Fruit fly (Drosophila melanogaster) whole organism, embryonic: ENCODE data around the gene CG4972.

Source experiments
- Aef1 ChIP-seq: fragments of 200-800 bp; sonication (Bioruptor generic); IDR thresholded peaks from 3 replicates; pipeline ENCODE4 v1.3.6; 2022; ENCODE audit warnings: missing biosample characterization, missing genetic modification characterization
- CG10565 ChIP-seq: fragments of 200-800 bp; sonication (Bioruptor generic); optimal IDR thresholded peaks from 3 replicates; lab custom pipeline; 2016; ENCODE audit warnings: missing biosample characterization, mild to moderate bottlenecking, missing genetic modification characterization
- CG10654 ChIP-seq: fragments of 200-800 bp; sonication (Bioruptor generic); optimal IDR thresholded peaks from 2 replicates; lab custom pipeline; 2016; ENCODE audit warnings: missing biosample characterization, missing genetic modification characterization
- CG11504 ChIP-seq: fragments of 200-800 bp; sonication (Bioruptor generic); optimal IDR thresholded peaks from 3 replicates; lab custom pipeline; 2019; ENCODE audit warnings: missing biosample characterization, mild to moderate bottlenecking, missing genetic modification characterization, moderate library complexity
- CG12299 ChIP-seq: fragments of 200-800 bp; sonication (Bioruptor generic); optimal IDR thresholded peaks from 2 replicates; lab custom pipeline; 2018; ENCODE audit warnings: missing biosample characterization, mild to moderate bottlenecking, missing genetic modification characterization
- CG13624 ChIP-seq: fragments of 200-800 bp; sonication (Bioruptor generic); optimal IDR thresholded peaks from 2 replicates; lab custom pipeline; 2016; ENCODE audit warnings: missing biosample characterization, missing genetic modification characterization
- CG14860 ChIP-seq: fragments of 200-800 bp; sonication (Bioruptor generic); IDR thresholded peaks from 3 replicates; pipeline ENCODE4 v1.3.6; 2022; ENCODE audit warnings: missing biosample characterization, missing genetic modification characterization; ENCODE audit not compliant: partially characterized antibody
- CG15514 ChIP-seq: fragments of 200-800 bp; sonication (Bioruptor generic); optimal IDR thresholded peaks from 3 replicates; lab custom pipeline; 2017; ENCODE audit warnings: missing biosample characterization, missing genetic modification characterization, mild to moderate bottlenecking, moderate library complexity, missing genetic modification reagents
- CG17359 ChIP-seq: fragments of 200-800 bp; sonication (Bioruptor generic); optimal IDR thresholded peaks from 3 replicates; lab custom pipeline; 2018; ENCODE audit warnings: missing biosample characterization, mild to moderate bottlenecking, missing genetic modification characterization, moderate library complexity
- CG2129 ChIP-seq: fragments of 200-800 bp; sonication (Bioruptor generic); IDR thresholded peaks from 2 replicates; pipeline ENCODE4 v1.3.6; 2022; ENCODE audit warnings: missing biosample characterization, missing genetic modification characterization; ENCODE audit not compliant: partially characterized antibody
- CG2199 ChIP-seq: fragments of 200-800 bp; sonication (Bioruptor generic); IDR thresholded peaks from 3 replicates; pipeline ENCODE4 v1.3.6; 2022; ENCODE audit warnings: missing biosample characterization, missing genetic modification characterization
- CG2678 ChIP-seq: fragments of 200-800 bp; sonication (Bioruptor generic); optimal IDR thresholded peaks from 3 replicates; lab custom pipeline; 2019; ENCODE audit warnings: missing biosample characterization, mild to moderate bottlenecking, missing genetic modification characterization, moderate library complexity
- CG31388 ChIP-seq: fragments of 200-800 bp; sonication (Bioruptor generic); optimal IDR thresholded peaks from 2 replicates; lab custom pipeline; 2016; ENCODE audit warnings: missing biosample characterization, missing genetic modification characterization
- CG32767 ChIP-seq: fragments of 200-800 bp; sonication (Bioruptor generic); IDR thresholded peaks from 2 replicates; pipeline ENCODE4 v1.3.6; 2022; ENCODE audit warnings: missing biosample characterization, missing genetic modification characterization
- CG34376 ChIP-seq: fragments of 200-800 bp; sonication (Bioruptor generic); optimal IDR thresholded peaks from 2 replicates; lab custom pipeline; 2018; ENCODE audit warnings: missing biosample characterization, mild to moderate bottlenecking, missing genetic modification characterization
- CG42726 ChIP-seq: fragments of 200-800 bp; sonication (Bioruptor generic); IDR thresholded peaks from 2 replicates; pipeline ENCODE4 v1.3.6; 2022; ENCODE audit warnings: missing biosample characterization, missing genetic modification characterization; ENCODE audit not compliant: partially characterized antibody
- CG4360 ChIP-seq: fragments of 200-800 bp; sonication (Bioruptor generic); IDR thresholded peaks from 2 replicates; pipeline ENCODE4 v1.3.6; 2022; ENCODE audit warnings: missing biosample characterization, missing genetic modification characterization
- CG6254 ChIP-seq: fragments of 200-800 bp; sonication (Bioruptor generic); optimal IDR thresholded peaks from 3 replicates; lab custom pipeline; 2017; ENCODE audit warnings: mild to moderate bottlenecking, missing biosample characterization, missing genetic modification reagents, missing genetic modification characterization
- CG8281 ChIP-seq: fragments of 200-800 bp; sonication (Bioruptor generic); optimal IDR thresholded peaks from 2 replicates; lab custom pipeline; 2018; ENCODE audit warnings: missing biosample characterization, mild to moderate bottlenecking, missing genetic modification characterization, moderate library complexity
- CG9817 ChIP-seq: fragments of 200-800 bp; sonication (Bioruptor generic); optimal IDR thresholded peaks from 2 replicates; lab custom pipeline; 2018; ENCODE audit warnings: missing biosample characterization, mild to moderate bottlenecking, missing genetic modification characterization, moderate library complexity
- Dll ChIP-seq: fragments of 200-800 bp; sonication (Bioruptor generic); IDR thresholded peaks from 4 replicates; pipeline ENCODE4 v1.3.6; 2022; ENCODE audit warnings: missing biosample characterization, missing genetic modification characterization; ENCODE audit not compliant: partially characterized antibody
- Doc3 ChIP-seq: fragments of 200-800 bp; sonication (Bioruptor generic); IDR thresholded peaks from 3 replicates; pipeline ENCODE4 v1.3.6; 2022; ENCODE audit warnings: missing biosample characterization, missing genetic modification characterization; ENCODE audit not compliant: partially characterized antibody
- Dp ChIP-seq: fragments of 200-800 bp; sonication (Bioruptor generic); optimal IDR thresholded peaks from 2 replicates; lab custom pipeline; 2018; ENCODE audit warnings: missing biosample characterization, mild to moderate bottlenecking, missing genetic modification characterization, moderate library complexity
- Fer2 ChIP-seq: fragments of 200-800 bp; sonication (Bioruptor generic); optimal IDR thresholded peaks from 2 replicates; lab custom pipeline; 2018; ENCODE audit warnings: missing biosample characterization, mild to moderate bottlenecking, missing genetic modification characterization, moderate library complexity
- HLH3B ChIP-seq: fragments of 200-800 bp; sonication (Bioruptor generic); IDR thresholded peaks from 2 replicates; pipeline ENCODE4 v1.3.6; 2022; ENCODE audit warnings: missing biosample characterization, missing genetic modification characterization
- Kr ChIP-seq: fragments of 200-800 bp; sonication (Bioruptor generic); optimal IDR thresholded peaks from 2 replicates; lab custom pipeline; 2017; ENCODE audit warnings: missing biosample characterization, mild to moderate bottlenecking, missing genetic modification characterization
- Opbp ChIP-seq: fragments of 200-800 bp; sonication (Bioruptor generic); IDR thresholded peaks from 3 replicates; pipeline ENCODE4 v1.3.6; 2022; ENCODE audit warnings: missing biosample characterization, missing genetic modification characterization; ENCODE audit not compliant: partially characterized antibody
- Taf1 ChIP-seq: fragments of 200-800 bp; sonication (Bioruptor generic); IDR thresholded peaks from 2 replicates; pipeline ENCODE4 v1.3.6; 2022; ENCODE audit warnings: missing biosample characterization, missing genetic modification characterization
- Usf ChIP-seq: fragments of 200-800 bp; sonication (Bioruptor generic); optimal IDR thresholded peaks from 2 replicates; lab custom pipeline; 2017; ENCODE audit warnings: missing genotype, missing biosample characterization, missing genetic modification characterization
- Xbp1 ChIP-seq: fragments of 200-800 bp; sonication (Bioruptor generic); optimal IDR thresholded peaks from 3 replicates; lab custom pipeline; 2016; ENCODE audit warnings: missing biosample characterization, mild to moderate bottlenecking, missing genetic modification characterization
- aop ChIP-seq: fragments of 200-800 bp; sonication (Bioruptor generic); IDR thresholded peaks from 2 replicates; pipeline ENCODE4 v1.3.6; 2022; ENCODE audit warnings: missing biosample characterization, missing genetic modification characterization
- bbx ChIP-seq: fragments of 200-800 bp; sonication (Bioruptor generic); IDR thresholded peaks from 2 replicates; pipeline ENCODE4 v1.3.6; 2022; ENCODE audit warnings: missing biosample characterization, missing genetic modification characterization; ENCODE audit not compliant: partially characterized antibody
- chinmo ChIP-seq: fragments of 200-800 bp; sonication (Bioruptor generic); IDR thresholded peaks from 4 replicates; pipeline ENCODE4 v1.3.6; 2022; ENCODE audit warnings: missing biosample characterization, missing genetic modification characterization; ENCODE audit not compliant: partially characterized antibody
- ewg ChIP-seq: fragments of 200-800 bp; sonication (Bioruptor generic); optimal IDR thresholded peaks from 3 replicates; lab custom pipeline; 2017; ENCODE audit warnings: mild to moderate bottlenecking, missing biosample characterization, missing genetic modification reagents, missing genetic modification characterization
- fd3F ChIP-seq: fragments of 200-800 bp; sonication (Bioruptor generic); optimal IDR thresholded peaks from 2 replicates; lab custom pipeline; 2018; ENCODE audit warnings: missing biosample characterization, mild to moderate bottlenecking, missing genetic modification characterization, moderate library complexity
- fd96Cb ChIP-seq: fragments of 200-800 bp; sonication (Bioruptor generic); optimal IDR thresholded peaks from 2 replicates; lab custom pipeline; 2018; ENCODE audit warnings: missing biosample characterization, mild to moderate bottlenecking, missing genetic modification characterization, moderate library complexity
- fu2 ChIP-seq: fragments of 200-800 bp; sonication (Bioruptor generic); optimal IDR thresholded peaks from 2 replicates; lab custom pipeline; 2016; ENCODE audit warnings: missing biosample characterization, missing genetic modification characterization
- gcm2 ChIP-seq: fragments of 200-800 bp; sonication (Bioruptor generic); optimal IDR thresholded peaks from 2 replicates; lab custom pipeline; 2016; ENCODE audit warnings: missing biosample characterization, missing genetic modification characterization
- grn ChIP-seq: fragments of 200-800 bp; sonication (Bioruptor generic); optimal IDR thresholded peaks from 3 replicates; lab custom pipeline; 2017; ENCODE audit warnings: missing biosample characterization, missing genetic modification characterization
- pfk ChIP-seq: fragments of 200-800 bp; sonication (Bioruptor generic); optimal IDR thresholded peaks from 2 replicates; lab custom pipeline; 2018; ENCODE audit warnings: missing biosample characterization, mild to moderate bottlenecking, missing genetic modification characterization, moderate library complexity
- prd ChIP-seq, 3 experiments: fragments of >200 bp in 2 of 3; fragments of 200-800 bp in 1 of 3; sonication (Bioruptor generic) in 1 of 3; optimal IDR thresholded peaks in 2 of 3; IDR thresholded peaks in 1 of 3; 2 replicates in 2 of 3; 3 replicates in 1 of 3; pipeline versions ENCODE4 v1.3.6 to Lab custom; 2017 to 2022; ENCODE audit warnings: missing biosample characterization in 1 of 3, missing genetic modification characterization in 1 of 3
- row ChIP-seq: fragments of 200-800 bp; sonication (Bioruptor generic); IDR thresholded peaks from 3 replicates; pipeline ENCODE4 v1.3.6; 2022; ENCODE audit warnings: missing biosample characterization, missing genetic modification characterization
- sr ChIP-seq: fragments of 200-800 bp; sonication (Bioruptor generic); IDR thresholded peaks from 3 replicates; pipeline ENCODE4 v1.3.6; 2022; ENCODE audit warnings: missing biosample characterization, missing genetic modification characterization
- unc-4 ChIP-seq: fragments of 200-800 bp; sonication (Bioruptor generic); IDR thresholded peaks from 2 replicates; pipeline ENCODE4 v1.3.6; 2022; ENCODE audit warnings: missing biosample characterization, missing genetic modification characterization; ENCODE audit not compliant: partially characterized antibody
- vnd ChIP-seq: fragments of 200-800 bp; sonication (Bioruptor generic); IDR thresholded peaks from 3 replicates; pipeline ENCODE4 v1.3.6; 2022; ENCODE audit warnings: missing biosample characterization, missing genetic modification characterization; ENCODE audit not compliant: partially characterized antibody
- wor ChIP-seq: fragments of 200-800 bp; sonication (Bioruptor generic); IDR thresholded peaks from 2 replicates; pipeline ENCODE4 v1.3.6; 2022; ENCODE audit warnings: missing biosample characterization, missing genetic modification characterization
- z ChIP-seq: fragments of 200-800 bp; sonication (Bioruptor generic); IDR thresholded peaks from 3 replicates; pipeline ENCODE4 v1.3.6; 2022; ENCODE audit warnings: missing biosample characterization, missing genetic modification characterization

Gene CG4972

dm6 chr2L:10277362-10277761, 37.2 kb upstream of the CG4972 start (continued):
- no peak for TF ChIP-seq CG17359 (tag; lab: Kevin White, UChicago)
- no peak for TF ChIP-seq Fer2 (tag; lab: Kevin White, UChicago)
- TF ChIP-seq prd (optimal IDR thresholded peaks at IDR 0.05; lab: Kevin White, UChicago): no peak
- TF ChIP-seq prd (GFP tag; IDR thresholded peaks at IDR 0.05; lab: Robert Waterston, UW): no peak
- no peak for TF ChIP-seq CG6254 (GFP tag; lab: Kevin White, UChicago)
- TF ChIP-seq aop (GFP tag; lab: Robert Waterston, UW): no peak
- no peak for TF ChIP-seq CG9817 (tag; lab: Kevin White, UChicago)
- TF ChIP-seq CG15514: no peak
- TF ChIP-seq fu2 (GFP tag; lab: Kevin White, UChicago): no peak
- TF ChIP-seq bbx (GFP tag; lab: Robert Waterston, UW): peak; percentile 96
- peak; percentile 96 for TF ChIP-seq Opbp (GFP tag; lab: Robert Waterston, UW)

- TF ChIP-seq CG12299 (tag; lab: Kevin White, UChicago): no peak
- no peak for TF ChIP-seq Aef1 (GFP tag; lab: Robert Waterston, UW)
- peak; percentile 76 for TF ChIP-seq vnd (GFP tag; lab: Robert Waterston, UW)
- peak; percentile 41 for TF ChIP-seq Xbp1 (GFP tag; lab: Kevin White, UChicago)
- TF ChIP-seq CG31388: no peak
- TF ChIP-seq CG2678 (tag; lab: Kevin White, UChicago): no peak
- TF ChIP-seq HLH3B (GFP tag; lab: Robert Waterston, UW): no peak
- no peak for TF ChIP-seq Kr (GFP tag; lab: Kevin White, UChicago)
- TF ChIP-seq z (GFP tag; lab: Robert Waterston, UW): no peak
- no peak for TF ChIP-seq CG10654 (GFP tag; lab: Kevin White, UChicago)
- TF ChIP-seq Usf (GFP tag; lab: Kevin White, UChicago): no peak
- TF ChIP-seq grn (GFP tag; lab: Kevin White, UChicago): no peak
- TF ChIP-seq CG42726: peak; percentile 91
- TF ChIP-seq CG13624 (GFP tag; lab: Kevin White, UChicago): peak; percentile 5
- TF ChIP-seq gcm2: no peak
- TF ChIP-seq ewg (GFP tag; lab: Kevin White, UChicago): no peak
- TF ChIP-seq chinmo (GFP tag; lab: Robert Waterston, UW): 0 out of 4 replicates have a peak, but pooled peaks have one; percentile 49
- TF ChIP-seq Dll: peak; percentile 74
- TF ChIP-seq fd3F (GFP tag; lab: Kevin White, UChicago): no peak
- peak; percentile 79 for TF ChIP-seq Doc3 (GFP tag; lab: Robert Waterston, UW)
- no peak for TF ChIP-seq CG34376 (GFP tag; lab: Kevin White, UChicago)
- no peak for TF ChIP-seq wor (GFP tag; lab: Robert Waterston, UW)
- TF ChIP-seq CG4360 (GFP tag; lab: Robert Waterston, UW): no peak
- TF ChIP-seq CG14860 (GFP tag; lab: Robert Waterston, UW): peak; percentile 75
- no peak for TF ChIP-seq CG2199 (GFP tag; lab: Robert Waterston, UW)
- no peak for TF ChIP-seq CG32767 (GFP tag; lab: Robert Waterston, UW)
- TF ChIP-seq CG2129 (GFP tag; lab: Robert Waterston, UW): peak; percentile 39; the same call in 1 of the 2 replicates
- TF ChIP-seq row (GFP tag; lab: Robert Waterston, UW): peak; percentile 87
- TF ChIP-seq Dp (GFP tag; lab: Kevin White, UChicago): peak; percentile 45
- no peak for TF ChIP-seq sr (GFP tag; lab: Robert Waterston, UW)
- no peak for TF ChIP-seq Taf1 (GFP tag; lab: Robert Waterston, UW)
- TF ChIP-seq fd96Cb: no peak
- no peak for TF ChIP-seq CG11504
- TF ChIP-seq CG8281: no peak
- peak; percentile 92 for TF ChIP-seq Opbp (GFP tag; lab: Robert Waterston, UW)
- no peak for TF ChIP-seq CG10565 (GFP tag; lab: Kevin White, UChicago)
- peak; percentile 75 for TF ChIP-seq unc-4 (GFP tag; lab: Robert Waterston, UW)
- TF ChIP-seq pfk (GFP tag; lab: Kevin White, UChicago): peak; percentile 93
Observed at dm6 chr2L:10278658-10279057, 35.9 kb upstream of the CG4972 start, which contains the start of gene Utx. Utx (minus strand) TSS chr2L:10278811.
